Fruit fly (Drosophila melanogaster) whole organism, embryonic: ENCODE results near the gene Mon1.

Experiments
- Ada2b ChIP-seq: fragments of 200-800 bp; sonication (Bioruptor generic); IDR thresholded peaks from 2 replicates; pipeline ENCODE4 v1.3.6; 2022; ENCODE audit warnings: missing biosample characterization, missing genetic modification characterization
- B-H2 ChIP-seq: fragments of 200-800 bp; sonication (Bioruptor generic); optimal IDR thresholded peaks from 2 replicates; lab custom pipeline; 2018; ENCODE audit warnings: missing biosample characterization, mild to moderate bottlenecking, missing genetic modification characterization
- Bgb ChIP-seq: fragments of 200-800 bp; sonication (Bioruptor generic); IDR thresholded peaks from 2 replicates; pipeline ENCODE4 v1.3.6; 2022; ENCODE audit warnings: missing biosample characterization, missing genetic modification characterization; ENCODE audit not compliant: partially characterized antibody
- Bteb2 ChIP-seq: fragments of 200-800 bp; sonication (Bioruptor generic); optimal IDR thresholded peaks from 2 replicates; lab custom pipeline; 2016; ENCODE audit warnings: missing biosample characterization, missing genetic modification characterization
- CG11695 ChIP-seq: fragments of 200-800 bp; sonication (Bioruptor generic); IDR thresholded peaks from 3 replicates; pipeline ENCODE4 v1.3.6; 2022; ENCODE audit warnings: missing biosample characterization, missing genetic modification characterization
- CG11723 ChIP-seq: fragments of 200-800 bp; sonication (Bioruptor generic); optimal IDR thresholded peaks from 2 replicates; lab custom pipeline; 2017; ENCODE audit warnings: missing biosample characterization, mild to moderate bottlenecking, missing genetic modification characterization
- CG1233 ChIP-seq: fragments of 200-800 bp; sonication (Bioruptor generic); optimal IDR thresholded peaks from 4 replicates; lab custom pipeline; 2018; ENCODE audit warnings: missing biosample characterization, mild to moderate bottlenecking, missing genetic modification characterization
- CG12391 ChIP-seq: fragments of 200-800 bp; sonication (Bioruptor generic); optimal IDR thresholded peaks from 3 replicates; lab custom pipeline; 2018; ENCODE audit warnings: missing biosample characterization, mild to moderate bottlenecking, missing genetic modification characterization, moderate library complexity
- CG13123 ChIP-seq: fragments of 200-800 bp; sonication (Bioruptor generic); optimal IDR thresholded peaks from 2 replicates; lab custom pipeline; 2016; ENCODE audit warnings: missing biosample characterization, missing genetic modification characterization
- CG13296 ChIP-seq: fragments of 200-800 bp; sonication (Bioruptor generic); optimal IDR thresholded peaks from 3 replicates; lab custom pipeline; 2018; ENCODE audit warnings: missing biosample characterization, mild to moderate bottlenecking, missing genetic modification characterization
- CG13624 ChIP-seq: fragments of 200-800 bp; sonication (Bioruptor generic); optimal IDR thresholded peaks from 2 replicates; lab custom pipeline; 2016; ENCODE audit warnings: missing biosample characterization, missing genetic modification characterization
- CG17186 ChIP-seq: fragments of 200-800 bp; sonication (Bioruptor generic); optimal IDR thresholded peaks from 3 replicates; lab custom pipeline; 2017; ENCODE audit warnings: missing biosample characterization, missing genetic modification reagents, missing genetic modification characterization
- CG18262 ChIP-seq: fragments of 200-800 bp; optimal IDR thresholded peaks from 3 replicates; lab custom pipeline; 2019; ENCODE audit warnings: missing biosample characterization, mild to moderate bottlenecking, missing genetic modification characterization, moderate library complexity
- CG1832 ChIP-seq: fragments of 200-800 bp; sonication (Bioruptor generic); optimal IDR thresholded peaks from 2 replicates; lab custom pipeline; 2017; ENCODE audit warnings: missing biosample characterization, mild to moderate bottlenecking, missing genetic modification characterization, inconsistent platforms
- CG2712 ChIP-seq: fragments of 200-800 bp; optimal IDR thresholded peaks from 3 replicates; lab custom pipeline; 2019; ENCODE audit warnings: missing biosample characterization, mild to moderate bottlenecking, missing genetic modification characterization, moderate library complexity
- CG32772 ChIP-seq: fragments of 200-800 bp; sonication (Bioruptor generic); IDR thresholded peaks from 2 replicates; pipeline ENCODE4 v1.3.6; 2022; ENCODE audit warnings: missing biosample characterization, missing genetic modification characterization
- CG4617 ChIP-seq: fragments of 200-800 bp; sonication (Bioruptor generic); optimal IDR thresholded peaks from 3 replicates; lab custom pipeline; 2016; ENCODE audit warnings: missing biosample characterization, missing genetic modification characterization, borderline replicate concordance
- CG4854 ChIP-seq: fragments of 200-800 bp; sonication (Bioruptor generic); optimal IDR thresholded peaks from 2 replicates; lab custom pipeline; 2016; ENCODE audit warnings: missing biosample characterization, missing genetic modification characterization, inconsistent platforms
- CG7839 ChIP-seq: fragments of 200-800 bp; sonication (Bioruptor generic); optimal IDR thresholded peaks from 3 replicates; lab custom pipeline; 2018; ENCODE audit warnings: missing biosample characterization, mild to moderate bottlenecking, missing genetic modification characterization, moderate library complexity
- CG7987 ChIP-seq: fragments of 200-800 bp; sonication (Bioruptor generic); optimal IDR thresholded peaks from 2 replicates; lab custom pipeline; 2018; ENCODE audit warnings: missing biosample characterization, mild to moderate bottlenecking, missing genetic modification characterization, moderate library complexity
- CG9609 ChIP-seq: fragments of 200-800 bp; sonication (Bioruptor generic); optimal IDR thresholded peaks from 3 replicates; lab custom pipeline; 2016; ENCODE audit warnings: missing biosample characterization, missing genetic modification characterization
- CG9876 ChIP-seq: fragments of 200-800 bp; sonication (Bioruptor generic); optimal IDR thresholded peaks from 2 replicates; lab custom pipeline; 2016; ENCODE audit warnings: missing biosample characterization, missing genetic modification characterization
- CoRest ChIP-seq: fragments of 200-800 bp; sonication (Bioruptor generic); optimal IDR thresholded peaks from 3 replicates; lab custom pipeline; 2018; ENCODE audit warnings: missing biosample characterization, mild to moderate bottlenecking, missing genetic modification characterization, moderate library complexity
- D19B ChIP-seq: fragments of 200-800 bp; sonication (Bioruptor generic); optimal IDR thresholded peaks from 2 replicates; lab custom pipeline; 2017; ENCODE audit warnings: missing biosample characterization, mild to moderate bottlenecking, missing genetic modification characterization
- E2f1 ChIP-seq: fragments of 200-800 bp; sonication (Bioruptor generic); IDR thresholded peaks from 2 replicates; pipeline ENCODE4 v1.3.6; 2022; ENCODE audit warnings: missing biosample characterization, missing genetic modification characterization
- Fer2 ChIP-seq: fragments of 200-800 bp; sonication (Bioruptor generic); optimal IDR thresholded peaks from 2 replicates; lab custom pipeline; 2018; ENCODE audit warnings: missing biosample characterization, mild to moderate bottlenecking, missing genetic modification characterization, moderate library complexity
- Fer3 ChIP-seq: fragments of 200-800 bp; sonication (Bioruptor generic); optimal IDR thresholded peaks from 2 replicates; lab custom pipeline; 2018; ENCODE audit warnings: missing biosample characterization, mild to moderate bottlenecking, missing genetic modification characterization, moderate library complexity
- H15 ChIP-seq: fragments of 200-800 bp; sonication (Bioruptor generic); IDR thresholded peaks from 3 replicates; pipeline ENCODE4 v1.3.6; 2022; ENCODE audit warnings: missing biosample characterization, missing genetic modification characterization
- Nf-YA ChIP-seq: fragments of 200-800 bp; sonication (Bioruptor generic); IDR thresholded peaks from 2 replicates; pipeline ENCODE4 v1.3.6; 2022; ENCODE audit warnings: missing biosample characterization, missing genetic modification characterization
- Optix ChIP-seq: fragments of 200-800 bp; sonication (Bioruptor generic); IDR thresholded peaks from 3 replicates; pipeline ENCODE4 v1.3.6; 2022; ENCODE audit warnings: missing biosample characterization, missing genetic modification characterization
- PHDP ChIP-seq: fragments of 200-800 bp; sonication (Bioruptor generic); optimal IDR thresholded peaks from 3 replicates; lab custom pipeline; 2018; ENCODE audit warnings: missing biosample characterization, mild to moderate bottlenecking, missing genetic modification characterization, moderate library complexity
- Rfx ChIP-seq: fragments of 200-800 bp; sonication (Bioruptor generic); IDR thresholded peaks from 2 replicates; pipeline ENCODE4 v1.3.6; 2022; ENCODE audit warnings: missing biosample characterization, missing genetic modification characterization
- Sox100B ChIP-seq: fragments of 200-800 bp; sonication (Bioruptor generic); optimal IDR thresholded peaks from 3 replicates; lab custom pipeline; 2018; ENCODE audit warnings: missing biosample characterization, mild to moderate bottlenecking, missing genetic modification characterization
- abd-A ChIP-seq: fragments of 200-800 bp; sonication (Bioruptor generic); optimal IDR thresholded peaks from 3 replicates; lab custom pipeline; 2019; ENCODE audit warnings: missing biosample characterization, mild to moderate bottlenecking, missing genetic modification characterization, moderate library complexity
- fd3F ChIP-seq: fragments of 200-800 bp; sonication (Bioruptor generic); optimal IDR thresholded peaks from 2 replicates; lab custom pipeline; 2018; ENCODE audit warnings: missing biosample characterization, mild to moderate bottlenecking, missing genetic modification characterization, moderate library complexity
- fd64A ChIP-seq: fragments of 200-800 bp; sonication (Bioruptor generic); optimal IDR thresholded peaks from 3 replicates; lab custom pipeline; 2018; ENCODE audit warnings: missing biosample characterization, mild to moderate bottlenecking, missing genetic modification characterization
- grau ChIP-seq: fragments of 200-800 bp; optimal IDR thresholded peaks from 3 replicates; lab custom pipeline; 2019; ENCODE audit warnings: missing biosample characterization, mild to moderate bottlenecking, missing genetic modification characterization, moderate library complexity
- jing ChIP-seq: fragments of 200-800 bp; sonication (Bioruptor generic); optimal IDR thresholded peaks from 2 replicates; lab custom pipeline; 2018; ENCODE audit warnings: missing biosample characterization, mild to moderate bottlenecking, missing genetic modification characterization
- lab ChIP-seq: fragments of 200-800 bp; sonication (Bioruptor generic); optimal IDR thresholded peaks from 3 replicates; lab custom pipeline; 2017; ENCODE audit warnings: missing biosample characterization, missing genetic modification characterization, mild to moderate bottlenecking, moderate library complexity, missing genetic modification reagents
- lmd ChIP-seq: fragments of 200-800 bp; sonication (Bioruptor generic); IDR thresholded peaks from 2 replicates; pipeline ENCODE4 v1.3.6; 2022; ENCODE audit warnings: missing biosample characterization, missing genetic modification characterization
- nerfin-1 ChIP-seq: fragments of 200-800 bp; sonication (Bioruptor generic); optimal IDR thresholded peaks from 3 replicates; lab custom pipeline; 2019; ENCODE audit warnings: missing biosample characterization, mild to moderate bottlenecking, missing genetic modification characterization, moderate library complexity
- odd ChIP-seq: fragments of 200-800 bp; sonication (Bioruptor generic); optimal IDR thresholded peaks from 2 replicates; lab custom pipeline; 2017; ENCODE audit warnings: missing biosample characterization, mild to moderate bottlenecking, missing genetic modification characterization
- onecut ChIP-seq: fragments of 200-800 bp; sonication (Bioruptor generic); IDR thresholded peaks from 2 replicates; pipeline ENCODE4 v1.3.6; 2022; ENCODE audit warnings: missing biosample characterization, missing genetic modification characterization
- peb ChIP-seq: fragments of 200-800 bp; sonication (Bioruptor generic); IDR thresholded peaks from 2 replicates; pipeline ENCODE4 v1.3.6; 2022; ENCODE audit warnings: missing biosample characterization, missing genetic modification characterization
- pum ChIP-seq: fragments of 200-800 bp; sonication (Bioruptor generic); optimal IDR thresholded peaks from 2 replicates; lab custom pipeline; 2016; ENCODE audit warnings: missing biosample characterization, missing genetic modification characterization
- tin ChIP-seq: fragments of 200-800 bp; sonication (Bioruptor generic); optimal IDR thresholded peaks from 3 replicates; lab custom pipeline; 2016; ENCODE audit warnings: missing biosample characterization, missing genetic modification characterization
- tio ChIP-seq: fragments of 200-800 bp; sonication (Bioruptor generic); optimal IDR thresholded peaks from 2 replicates; lab custom pipeline; 2017; ENCODE audit warnings: missing biosample characterization, missing genetic modification characterization, inconsistent platforms
- tna ChIP-seq: fragments of 200-800 bp; sonication (Bioruptor generic); IDR thresholded peaks from 2 replicates; pipeline ENCODE4 v1.3.6; 2022; ENCODE audit warnings: missing biosample characterization, missing genetic modification characterization; ENCODE audit not compliant: partially characterized antibody
- toy ChIP-seq: fragments of 200-800 bp; sonication (Bioruptor generic); IDR thresholded peaks from 2 replicates; pipeline ENCODE4 v1.3.6; 2022; ENCODE audit warnings: missing biosample characterization, missing genetic modification characterization
- unc-4 ChIP-seq: fragments of 200-800 bp; sonication (Bioruptor generic); IDR thresholded peaks from 2 replicates; pipeline ENCODE4 v1.3.6; 2022; ENCODE audit warnings: missing biosample characterization, missing genetic modification characterization; ENCODE audit not compliant: partially characterized antibody
- vfl ChIP-seq: fragments of 200-800 bp; sonication (Bioruptor generic); optimal IDR thresholded peaks from 2 replicates; lab custom pipeline; 2016; ENCODE audit warnings: missing biosample characterization, missing genetic modification characterization

Mon1 gene

dm6 chr2L:4861503-4861902 is 11.1 kb downstream of the Mon1 start (continued):
- TF ChIP-seq odd (GFP tag; lab: Kevin White, UChicago) (no peak), CG13123 (no peak), lab (peak; percentile 76), jing (GFP tag; lab: Kevin White, UChicago) (no peak), Fer3 (tag; lab: Kevin White, UChicago) (peak; percentile 63), B-H2 (GFP tag; lab: Kevin White, UChicago) (no peak), Ada2b (peak; percentile 39; the same call in 1 of the 2 replicates), CG2712 (tag; lab: Kevin White, UChicago) (no peak), onecut (GFP tag; lab: Robert Waterston, UW) (no peak), fd3F (no peak), CoRest (peak; percentile 5), nerfin-1 (tag; lab: Kevin White, UChicago) (no peak), D19B (no peak), H15 (GFP tag; lab: Robert Waterston, UW) (peak; percentile 67; the same call in 2 of the 3 replicates), CG4854 (no peak), CG13624 (GFP tag; lab: Kevin White, UChicago) (no peak), CG9609 (GFP tag; lab: Kevin White, UChicago) (no peak), pum (no peak), CG4617 (GFP tag; lab: Kevin White, UChicago) (no peak), CG32772 (0 out of 2 replicates have a peak, but pooled peaks have one; percentile 25), abd-A (tag; lab: Kevin White, UChicago) (no peak), unc-4 (GFP tag; lab: Robert Waterston, UW) (no peak), Sox100B (GFP tag; lab: Kevin White, UChicago) (no peak), PHDP (tag; lab: Kevin White, UChicago) (no peak), tna (no peak), CG1233 (peak; percentile 35), tio (GFP tag; lab: Kevin White, UChicago) (no peak), CG7839 (tag; lab: Kevin White, UChicago) (peak; percentile 36), CG18262 (tag; lab: Kevin White, UChicago) (peak; percentile 27), CG1832 (GFP tag; lab: Kevin White, UChicago) (no peak), CG11723 (GFP tag; lab: Kevin White, UChicago) (no peak), vfl (GFP tag; lab: Kevin White, UChicago) (no peak), peb (GFP tag; lab: Robert Waterston, UW) (no peak), Fer2 (tag; lab: Kevin White, UChicago) (peak; percentile 18), grau (tag; lab: Kevin White, UChicago) (peak; percentile 60), Rfx (peak; percentile 54), CG11695 (GFP tag; lab: Robert Waterston, UW) (0 out of 3 replicates have a peak, but pooled peaks have one; percentile 27), fd64A (GFP tag; lab: Kevin White, UChicago) (no peak), tin (no peak), CG13296 (peak; percentile 39), Bteb2 (GFP tag; lab: Kevin White, UChicago) (no peak), Optix (GFP tag; lab: Robert Waterston, UW) (peak; percentile 31; the same call in 1 of the 3 replicates), CG9876 (GFP tag; lab: Kevin White, UChicago) (no peak), E2f1 (GFP tag; lab: Robert Waterston, UW) (peak; percentile 50; the same call in 1 of the 2 replicates), toy (GFP tag; lab: Robert Waterston, UW) (peak; percentile 42; the same call in 1 of the 2 replicates), lmd (GFP tag; lab: Robert Waterston, UW) (peak; percentile 23; the same call in 1 of the 2 replicates), CG17186 (no peak), CG12391 (tag; lab: Kevin White, UChicago) (peak; percentile 2), Bgb (GFP tag; lab: Robert Waterston, UW) (no peak), Nf-YA (no peak), CG7987 (GFP tag; lab: Kevin White, UChicago) (no peak)
